Fruit fly (Drosophila melanogaster) whole organism, embryonic: Measurements from ENCODE around the gene CG5225.
A peak's percentile ranks its signal among the peaks of the same experiment; 100 is the strongest.

Experiments
- Antp ChIP-seq: fragments of 200-800 bp; sonication (Bioruptor generic); optimal IDR thresholded peaks from 3 replicates; lab custom pipeline; 2016; ENCODE audit warnings: missing biosample characterization, missing genetic modification characterization
- CG10209 ChIP-seq: fragments of 200-800 bp; sonication (Bioruptor generic); optimal IDR thresholded peaks from 3 replicates; lab custom pipeline; 2017; ENCODE audit warnings: missing biosample characterization, mild to moderate bottlenecking, missing genetic modification characterization, missing genetic modification reagents
- CG11398 ChIP-seq: fragments of 200-800 bp; sonication (Bioruptor generic); optimal IDR thresholded peaks from 2 replicates; lab custom pipeline; 2016; ENCODE audit warnings: missing biosample characterization, missing genetic modification characterization
- CG12155 ChIP-seq: fragments of 200-800 bp; sonication (Bioruptor generic); optimal IDR thresholded peaks from 3 replicates; lab custom pipeline; 2016; ENCODE audit warnings: missing biosample characterization, missing genetic modification characterization
- CG12236 ChIP-seq: fragments of 200-800 bp; sonication (Bioruptor generic); optimal IDR thresholded peaks from 2 replicates; lab custom pipeline; 2016; ENCODE audit warnings: missing biosample characterization, missing genetic modification characterization
- CG13775 ChIP-seq: fragments of 200-800 bp; sonication (Bioruptor generic); optimal IDR thresholded peaks from 3 replicates; lab custom pipeline; 2017; ENCODE audit warnings: missing biosample characterization, mild to moderate bottlenecking, missing genetic modification characterization
- CG14667 ChIP-seq: fragments of 200-800 bp; sonication (Bioruptor generic); IDR thresholded peaks from 2 replicates; pipeline ENCODE4 v1.3.6; 2022; ENCODE audit warnings: missing biosample characterization, missing genetic modification characterization
- CG15011 ChIP-seq: fragments of 200-800 bp; sonication (Bioruptor generic); optimal IDR thresholded peaks from 3 replicates; lab custom pipeline; 2018; ENCODE audit warnings: missing biosample characterization, mild to moderate bottlenecking, missing genetic modification characterization
- CG15269 ChIP-seq: fragments of 200-800 bp; sonication (Bioruptor generic); optimal IDR thresholded peaks from 2 replicates; lab custom pipeline; 2018; ENCODE audit warnings: missing biosample characterization, mild to moderate bottlenecking, missing genetic modification characterization, moderate library complexity
- CG15601 ChIP-seq: fragments of 200-800 bp; sonication (Bioruptor generic); optimal IDR thresholded peaks from 3 replicates; lab custom pipeline; 2019; ENCODE audit warnings: missing biosample characterization, mild to moderate bottlenecking, missing genetic modification characterization, moderate library complexity
- CG16779 ChIP-seq: fragments of 200-800 bp; sonication (Bioruptor generic); IDR thresholded peaks from 2 replicates; pipeline ENCODE4 v1.3.6; 2022; ENCODE audit warnings: missing biosample characterization, missing genetic modification characterization
- CG17186 ChIP-seq: fragments of 200-800 bp; sonication (Bioruptor generic); optimal IDR thresholded peaks from 3 replicates; lab custom pipeline; 2017; ENCODE audit warnings: missing biosample characterization, missing genetic modification reagents, missing genetic modification characterization
- CG17328 ChIP-seq: fragments of 200-800 bp; sonication (Bioruptor generic); IDR thresholded peaks from 2 replicates; pipeline ENCODE4 v1.3.6; 2022; ENCODE audit warnings: missing biosample characterization, missing genetic modification characterization
- CG17829 ChIP-seq: fragments of 200-800 bp; optimal IDR thresholded peaks from 2 replicates; lab custom pipeline; 2019; ENCODE audit warnings: missing biosample characterization, mild to moderate bottlenecking, missing genetic modification characterization, moderate library complexity
- CG18476 ChIP-seq: fragments of 200-800 bp; sonication (Bioruptor generic); optimal IDR thresholded peaks from 2 replicates; lab custom pipeline; 2016; ENCODE audit warnings: missing biosample characterization, mild to moderate bottlenecking, missing genetic modification characterization
- CG2116 ChIP-seq: fragments of 200-800 bp; sonication (Bioruptor generic); optimal IDR thresholded peaks from 3 replicates; lab custom pipeline; 2018; ENCODE audit warnings: missing biosample characterization, mild to moderate bottlenecking, missing genetic modification characterization
- CG2199 ChIP-seq: fragments of 200-800 bp; sonication (Bioruptor generic); IDR thresholded peaks from 3 replicates; pipeline ENCODE4 v1.3.6; 2022; ENCODE audit warnings: missing biosample characterization, missing genetic modification characterization
- CG30403 ChIP-seq: fragments of 200-800 bp; sonication (Bioruptor generic); optimal IDR thresholded peaks from 3 replicates; lab custom pipeline; 2016; ENCODE audit warnings: missing biosample characterization, missing genetic modification characterization
- CG5245 ChIP-seq: fragments of 200-800 bp; sonication (Bioruptor generic); optimal IDR thresholded peaks from 3 replicates; lab custom pipeline; 2016; ENCODE audit warnings: missing biosample characterization, missing genetic modification characterization
- CG6689 ChIP-seq: fragments of 200-800 bp; sonication (Bioruptor generic); IDR thresholded peaks from 2 replicates; pipeline ENCODE4 v1.3.6; 2022; ENCODE audit warnings: missing biosample characterization, missing genetic modification characterization
- CG6813 ChIP-seq: fragments of 200-800 bp; sonication (Bioruptor generic); optimal IDR thresholded peaks from 2 replicates; lab custom pipeline; 2017; ENCODE audit warnings: missing biosample characterization, missing genetic modification characterization, mild to moderate bottlenecking, moderate library complexity, missing genetic modification reagents
- CG7271 ChIP-seq: fragments of 200-800 bp; sonication (Bioruptor generic); optimal IDR thresholded peaks from 2 replicates; lab custom pipeline; 2018; ENCODE audit warnings: missing biosample characterization, mild to moderate bottlenecking, missing genetic modification characterization, moderate library complexity
- CG7556 ChIP-seq: fragments of 200-800 bp; sonication (Bioruptor generic); optimal IDR thresholded peaks from 2 replicates; lab custom pipeline; 2017; ENCODE audit warnings: missing biosample characterization, mild to moderate bottlenecking, missing genetic modification characterization
- CG8388 ChIP-seq: fragments of 200-800 bp; sonication (Bioruptor generic); optimal IDR thresholded peaks from 2 replicates; lab custom pipeline; 2019; ENCODE audit warnings: missing biosample characterization, mild to moderate bottlenecking, missing genetic modification characterization, moderate library complexity
- CG9797 ChIP-seq: fragments of 200-800 bp; sonication (Bioruptor generic); optimal IDR thresholded peaks from 3 replicates; lab custom pipeline; 2018; ENCODE audit warnings: missing biosample characterization, mild to moderate bottlenecking, missing genetic modification characterization
- Hmr ChIP-seq: fragments of 200-800 bp; sonication (Bioruptor generic); optimal IDR thresholded peaks from 3 replicates; lab custom pipeline; 2017; ENCODE audit warnings: mild to moderate bottlenecking, missing biosample characterization, missing genetic modification reagents, missing genetic modification characterization
- Hmx ChIP-seq: fragments of 200-800 bp; sonication (Bioruptor generic); optimal IDR thresholded peaks from 2 replicates; lab custom pipeline; 2016; ENCODE audit warnings: missing biosample characterization, missing genetic modification characterization
- Mad ChIP-seq: fragments of 200-800 bp; sonication (Bioruptor generic); optimal IDR thresholded peaks from 2 replicates; lab custom pipeline; 2016; ENCODE audit warnings: missing biosample characterization, missing genetic modification characterization
- Max ChIP-seq: fragments of 200-800 bp; sonication (Bioruptor generic); optimal IDR thresholded peaks from 2 replicates; lab custom pipeline; 2016; ENCODE audit warnings: missing biosample characterization, mild to moderate bottlenecking, missing genetic modification characterization
- NfI ChIP-seq: fragments of 200-800 bp; sonication (Bioruptor generic); optimal IDR thresholded peaks from 3 replicates; lab custom pipeline; 2018; ENCODE audit warnings: missing biosample characterization, mild to moderate bottlenecking, missing genetic modification characterization, moderate library complexity
- Optix ChIP-seq: fragments of 200-800 bp; sonication (Bioruptor generic); IDR thresholded peaks from 3 replicates; pipeline ENCODE4 v1.3.6; 2022; ENCODE audit warnings: missing biosample characterization, missing genetic modification characterization
- Poxn ChIP-seq: fragments of 200-800 bp; sonication (Bioruptor generic); IDR thresholded peaks from 2 replicates; pipeline ENCODE4 v1.3.6; 2022; ENCODE audit warnings: missing biosample characterization, missing genetic modification characterization
- Ptx1 ChIP-seq: fragments of 200-800 bp; sonication (Bioruptor generic); IDR thresholded peaks from 2 replicates; pipeline ENCODE4 v1.3.6; 2022; ENCODE audit warnings: missing biosample characterization, missing genetic modification characterization
- ac ChIP-seq: fragments of 200-800 bp; sonication (Bioruptor generic); optimal IDR thresholded peaks from 3 replicates; lab custom pipeline; 2017; ENCODE audit warnings: missing biosample characterization, mild to moderate bottlenecking, missing genetic modification characterization
- al ChIP-seq: fragments of 200-800 bp; sonication (Bioruptor generic); IDR thresholded peaks from 2 replicates; pipeline ENCODE4 v1.3.6; 2022; ENCODE audit warnings: missing biosample characterization, missing genetic modification characterization
- bowl ChIP-seq: fragments of 200-800 bp; sonication (Bioruptor generic); IDR thresholded peaks from 2 replicates; pipeline ENCODE4 v1.3.6; 2022; ENCODE audit warnings: missing biosample characterization, missing genetic modification characterization
- crol ChIP-seq: fragments of 200-800 bp; sonication (Bioruptor generic); IDR thresholded peaks from 2 replicates; pipeline ENCODE4 v1.3.6; 2022; ENCODE audit warnings: missing biosample characterization, missing genetic modification characterization
- dimm ChIP-seq: fragments of 200-800 bp; sonication (Bioruptor generic); IDR thresholded peaks from 2 replicates; pipeline ENCODE4 v1.3.6; 2022; ENCODE audit warnings: missing biosample characterization, missing genetic modification characterization
- eve ChIP-seq, 2 experiments: fragments of >200 bp; optimal IDR thresholded peaks; 2 replicates each; lab custom pipeline; 2017; ENCODE audit warnings: missing biosample characterization in 2 of 2, missing genetic modification characterization in 2 of 2
- ewg ChIP-seq: fragments of 200-800 bp; sonication (Bioruptor generic); optimal IDR thresholded peaks from 3 replicates; lab custom pipeline; 2017; ENCODE audit warnings: mild to moderate bottlenecking, missing biosample characterization, missing genetic modification reagents, missing genetic modification characterization
- gro ChIP-seq: fragments of 200-800 bp; sonication (Bioruptor generic); optimal IDR thresholded peaks from 2 replicates; lab custom pipeline; 2016; ENCODE audit warnings: missing biosample characterization, missing genetic modification characterization
- gt ChIP-seq: fragments of 200-800 bp; sonication (Bioruptor generic); IDR thresholded peaks from 2 replicates; pipeline ENCODE4 v1.3.6; 2022; ENCODE audit warnings: missing biosample characterization, missing genetic modification characterization
- maf-S ChIP-seq: fragments of 200-800 bp; sonication (Bioruptor generic); optimal IDR thresholded peaks from 2 replicates; lab custom pipeline; 2016; ENCODE audit warnings: missing biosample characterization, missing genetic modification characterization
- mam ChIP-seq: fragments of 200-800 bp; sonication (Bioruptor generic); optimal IDR thresholded peaks from 3 replicates; lab custom pipeline; 2016; ENCODE audit warnings: missing biosample characterization, missing genetic modification characterization
- p53 ChIP-seq: fragments of 200-800 bp; sonication (Bioruptor generic); optimal IDR thresholded peaks from 2 replicates; lab custom pipeline; 2016; ENCODE audit warnings: missing biosample characterization, missing genetic modification characterization
- row ChIP-seq: fragments of 200-800 bp; sonication (Bioruptor generic); IDR thresholded peaks from 3 replicates; pipeline ENCODE4 v1.3.6; 2022; ENCODE audit warnings: missing biosample characterization, missing genetic modification characterization
- sisA ChIP-seq: fragments of 200-800 bp; sonication (Bioruptor generic); IDR thresholded peaks from 2 replicates; pipeline ENCODE4 v1.3.6; 2022; ENCODE audit warnings: missing biosample characterization, missing genetic modification characterization
- sr ChIP-seq: fragments of 200-800 bp; sonication (Bioruptor generic); IDR thresholded peaks from 3 replicates; pipeline ENCODE4 v1.3.6; 2022; ENCODE audit warnings: missing biosample characterization, missing genetic modification characterization
- tll ChIP-seq, 2 experiments: fragments of 200-800 bp in 1 of 2; fragments of >200 bp in 1 of 2; sonication (Bioruptor generic) in 1 of 2; optimal IDR thresholded peaks; 2 replicates each; lab custom pipeline; 2017 to 2019; ENCODE audit warnings: missing biosample characterization in 2 of 2, missing genetic modification characterization in 2 of 2, mild to moderate bottlenecking in 1 of 2, moderate library complexity in 1 of 2
- tx ChIP-seq: fragments of 200-800 bp; sonication (Bioruptor generic); optimal IDR thresholded peaks from 2 replicates; lab custom pipeline; 2016; ENCODE audit warnings: missing biosample characterization, missing genetic modification characterization

CG5225 gene

dm6 chr3R:17078961-17079858 is 50.7 kb downstream of the CG5225 start (continued):
- TF ChIP-seq CG14667 (no peak), CG12155 (GFP tag; lab: Kevin White, UChicago) (no peak), CG15601 (tag; lab: Kevin White, UChicago) (peak; percentile 20), Optix (GFP tag; lab: Robert Waterston, UW) (no peak), CG8388 (GFP tag; lab: Kevin White, UChicago) (no peak), eve (GFP tag; optimal IDR thresholded peaks at IDR 0.05; lab: Kevin White, UChicago) (peak in 1 of 2 experiments; percentile 31), CG30403 (GFP tag; lab: Kevin White, UChicago) (no peak), CG17186 (GFP tag; lab: Kevin White, UChicago) (peak; percentile 13), CG16779 (GFP tag; lab: Robert Waterston, UW) (no peak), Antp (GFP tag; lab: Kevin White, UChicago) (no peak), al (GFP tag; lab: Robert Waterston, UW) (no peak), CG10209 (GFP tag; lab: Kevin White, UChicago) (no peak), NfI (GFP tag; lab: Kevin White, UChicago) (no peak), CG7271 (no peak), CG9797 (GFP tag; lab: Kevin White, UChicago) (no peak), CG6689 (GFP tag; lab: Robert Waterston, UW) (no peak), Hmx (GFP tag; lab: Kevin White, UChicago) (no peak), CG2199 (0 out of 3 replicates have a peak, but pooled peaks have one; percentile 59), tx (GFP tag; lab: Kevin White, UChicago) (no peak), crol (GFP tag; lab: Robert Waterston, UW) (no peak), Max (GFP tag; lab: Kevin White, UChicago) (no peak), gt (GFP tag; lab: Robert Waterston, UW) (no peak), gro (no peak), Mad (GFP tag; lab: Kevin White, UChicago) (no peak), CG13775 (GFP tag; lab: Kevin White, UChicago) (no peak), ewg (GFP tag; lab: Kevin White, UChicago) (no peak), Poxn (no peak), CG2116 (GFP tag; lab: Kevin White, UChicago) (no peak), CG5245 (GFP tag; lab: Kevin White, UChicago) (no peak), row (GFP tag; lab: Robert Waterston, UW) (peak; percentile 29; the same call in 1 of the 3 replicates), CG12236 (GFP tag; lab: Kevin White, UChicago) (no peak), CG18476 (GFP tag; lab: Kevin White, UChicago) (no peak), sisA (GFP tag; lab: Robert Waterston, UW) (no peak), CG15011 (GFP tag; lab: Kevin White, UChicago) (peak; percentile 26), CG15269 (tag; lab: Kevin White, UChicago) (no peak), bowl (GFP tag; lab: Robert Waterston, UW) (no peak), mam (GFP tag; lab: Kevin White, UChicago) (no peak), CG6813 (GFP tag; lab: Kevin White, UChicago) (peak; percentile 63), ac (GFP tag; lab: Kevin White, UChicago) (peak; percentile 61), CG17328 (GFP tag; lab: Robert Waterston, UW) (0 out of 2 replicates have a peak, but pooled peaks have one; percentile 32), maf-S (GFP tag; lab: Kevin White, UChicago) (no peak), dimm (GFP tag; lab: Robert Waterston, UW) (no peak), tll (GFP tag; optimal IDR thresholded peaks at IDR 0.05; lab: Kevin White, UChicago) (peak in 1 of 2 experiments; percentile 59), p53 (GFP tag; lab: Kevin White, UChicago) (no peak), CG7556 (GFP tag; lab: Kevin White, UChicago) (peak; percentile 1), Hmr (GFP tag; lab: Kevin White, UChicago) (peak; percentile 2), CG11398 (GFP tag; lab: Kevin White, UChicago) (no peak), sr (GFP tag; lab: Robert Waterston, UW) (no peak), Ptx1 (GFP tag; lab: Robert Waterston, UW) (no peak), CG17829 (no peak)
